Worm (Caenorhabditis elegans) whole organism, L1 larva: Measurements from ENCODE around the gene R166.2.

Experiments used
- C04F5.9 ChIP-seq: sonication (generic microtip); optimal IDR thresholded peaks from 2 replicates; lab custom pipeline; 2016; ENCODE audit warnings: missing genetic modification characterization, missing compliant biosample characterization
- C34B4.2 ChIP-seq: sonication (generic microtip); optimal IDR thresholded peaks from 2 replicates; lab custom pipeline; 2017; ENCODE audit warnings: mild to moderate bottlenecking, missing genetic modification characterization, missing compliant biosample characterization
- F16B12.6 ChIP-seq: fragments of 150-350 bp; optimal IDR thresholded peaks from 2 replicates; lab custom pipeline; 2014; ENCODE audit warnings: missing biosample characterization, missing genetic modification characterization
- aha-1 ChIP-seq: fragments of 150-350 bp; optimal IDR thresholded peaks from 2 replicates; lab custom pipeline; 2014; ENCODE audit warnings: missing biosample characterization, missing genetic modification characterization
- ama-1 ChIP-seq: fragments of 150-350 bp; optimal IDR thresholded peaks from 2 replicates; lab custom pipeline; 2014
- blmp-1 ChIP-seq: fragments of 150-350 bp; optimal IDR thresholded peaks from 2 replicates; lab custom pipeline; 2014; ENCODE audit warnings: missing biosample characterization, missing genetic modification characterization
- ceh-63 ChIP-seq: fragments of 200-800 bp; sonication (Bioruptor generic); optimal IDR thresholded peaks from 2 replicates; lab custom pipeline; 2018; ENCODE audit warnings: mild to moderate bottlenecking, missing genetic modification characterization, missing compliant biosample characterization
- ceh-8 ChIP-seq: fragments of 200-800 bp; sonication (Bioruptor generic); optimal IDR thresholded peaks from 2 replicates; lab custom pipeline; 2018; ENCODE audit warnings: mild to moderate bottlenecking, missing genetic modification characterization, moderate library complexity, missing compliant biosample characterization
- ceh-82 ChIP-seq, 3 experiments: fragments of 150-350 bp in 1 of 3; sonication (generic microtip) in 2 of 3; optimal IDR thresholded peaks; 2 replicates each; lab custom pipeline; 2014 to 2017; ENCODE audit warnings: missing biosample characterization in 3 of 3, missing genetic modification characterization in 3 of 3
- ceh-90 ChIP-seq: sonication (generic microtip); optimal IDR thresholded peaks from 2 replicates; lab custom pipeline; 2016; ENCODE audit warnings: missing genetic modification characterization, missing compliant biosample characterization
- ces-1 ChIP-seq: fragments of 150-350 bp; optimal IDR thresholded peaks from 2 replicates; lab custom pipeline; 2014; ENCODE audit warnings: missing biosample characterization, missing genetic modification reagents, missing genetic modification characterization
- efl-1 ChIP-seq, 4 experiments: fragments of 150-350 bp; optimal IDR thresholded peaks in 3 of 4; peaks in 1 of 4; 1 replicate in 1 of 4; 2 replicates in 3 of 4; lab custom pipeline; 2014; ENCODE audit warnings: missing biosample characterization in 2 of 4, missing genetic modification characterization in 2 of 4, missing genetic modification reagents in 2 of 4
- efl-3 ChIP-seq: fragments of 200-800 bp; sonication (Bioruptor generic); optimal IDR thresholded peaks from 2 replicates; lab custom pipeline; 2018; ENCODE audit warnings: mild to moderate bottlenecking, missing genetic modification characterization, missing compliant biosample characterization
- egl-13 ChIP-seq: sonication (generic microtip); optimal IDR thresholded peaks from 2 replicates; lab custom pipeline; 2016; ENCODE audit warnings: missing genotype, missing genetic modification reagents, missing genetic modification characterization, missing compliant biosample characterization
- elt-3 ChIP-seq, 6 experiments: fragments of 150-350 bp in 1 of 6; sonication (generic microtip); optimal IDR thresholded peaks; 2 replicates each; lab custom pipeline; 2017 to 2018; ENCODE audit warnings: missing biosample characterization in 6 of 6, missing genetic modification characterization in 6 of 6, inconsistent platforms in 1 of 6
- hlh-4 ChIP-seq: sonication (generic microtip); optimal IDR thresholded peaks from 2 replicates; lab custom pipeline; 2016; ENCODE audit warnings: mild to moderate bottlenecking, missing genetic modification characterization, missing compliant biosample characterization
- hpl-2 ChIP-seq: fragments of 150-350 bp; optimal IDR thresholded peaks from 2 replicates; lab custom pipeline; 2014; ENCODE audit warnings: missing biosample characterization, missing genetic modification reagents, missing genetic modification characterization
- irx-1 ChIP-seq: sonication (generic microtip); optimal IDR thresholded peaks from 2 replicates; lab custom pipeline; 2016; ENCODE audit warnings: missing genetic modification characterization, missing compliant biosample characterization
- isw-1 ChIP-seq: fragments of 200-800 bp; sonication (Bioruptor generic); IDR thresholded peaks from 2 replicates; pipeline ENCODE4 v1.3.6; 2022; ENCODE audit warnings: missing genetic modification characterization, missing compliant biosample characterization
- jun-1 ChIP-seq: fragments of 150-350 bp; optimal IDR thresholded peaks from 2 replicates; lab custom pipeline; 2014; ENCODE audit warnings: missing biosample characterization, missing genetic modification reagents, missing genetic modification characterization
- lin-13 ChIP-seq: fragments of 150-350 bp; optimal IDR thresholded peaks from 2 replicates; lab custom pipeline; 2014; ENCODE audit warnings: missing biosample characterization, missing genetic modification reagents, missing genetic modification characterization
- lin-14 ChIP-seq: fragments of 200-800 bp; sonication (Bioruptor generic); optimal IDR thresholded peaks from 2 replicates; lab custom pipeline; 2018; ENCODE audit warnings: mild to moderate bottlenecking, missing genetic modification characterization, moderate library complexity, missing compliant biosample characterization
- lin-15B ChIP-seq: fragments of 150-350 bp; sonication (generic microtip); optimal IDR thresholded peaks from 3 replicates; lab custom pipeline; 2014; ENCODE audit warnings: missing biosample characterization, missing genetic modification characterization
- lin-35 ChIP-seq, 2 experiments: fragments of 150-350 bp; optimal IDR thresholded peaks; 2 replicates each; lab custom pipeline; 2014; ENCODE audit warnings: missing biosample characterization in 2 of 2, missing genetic modification characterization in 2 of 2, missing genetic modification reagents in 2 of 2
- lir-3 ChIP-seq: sonication (generic microtip); optimal IDR thresholded peaks from 2 replicates; lab custom pipeline; 2016; ENCODE audit warnings: mild to moderate bottlenecking, missing genetic modification characterization, moderate library complexity, missing compliant biosample characterization; ENCODE audit not compliant: poor library complexity
- mdl-1 ChIP-seq, 2 experiments: fragments of 150-350 bp; optimal IDR thresholded peaks; 2 replicates each; lab custom pipeline; 2014 to 2017; ENCODE audit warnings: missing biosample characterization in 2 of 2, missing genetic modification characterization in 2 of 2, inconsistent platforms in 1 of 2
- mef-2 ChIP-seq: fragments of 150-350 bp; optimal IDR thresholded peaks from 2 replicates; lab custom pipeline; 2014; ENCODE audit warnings: missing biosample characterization, missing genetic modification characterization
- mep-1 ChIP-seq: fragments of 150-350 bp; optimal IDR thresholded peaks from 2 replicates; lab custom pipeline; 2014; ENCODE audit warnings: missing biosample characterization, missing genetic modification characterization
- nhr-19 ChIP-seq: fragments of 200-800 bp; sonication (Bioruptor generic); conservative IDR thresholded peaks from 2 replicates; pipeline ENCODE4 v1.3.6; 2022; ENCODE audit warnings: missing genetic modification characterization, missing compliant biosample characterization
- nhr-237 ChIP-seq: fragments of 150-350 bp; optimal IDR thresholded peaks from 2 replicates; lab custom pipeline; 2014; ENCODE audit warnings: missing biosample characterization, missing genetic modification characterization
- nhr-28 ChIP-seq: fragments of 150-350 bp; optimal IDR thresholded peaks from 2 replicates; lab custom pipeline; 2014; ENCODE audit warnings: missing biosample characterization, missing genetic modification characterization
- nhr-47 ChIP-seq: sonication (generic microtip); optimal IDR thresholded peaks from 2 replicates; lab custom pipeline; 2016; ENCODE audit warnings: mild to moderate bottlenecking, missing genetic modification characterization, moderate library complexity, missing compliant biosample characterization
- nhr-76 ChIP-seq: sonication (generic microtip); optimal IDR thresholded peaks from 2 replicates; lab custom pipeline; 2017; ENCODE audit warnings: missing biosample characterization, missing genetic modification characterization
- nhr-77 ChIP-seq: fragments of 150-350 bp; optimal IDR thresholded peaks from 2 replicates; lab custom pipeline; 2014; ENCODE audit warnings: missing biosample characterization, missing genetic modification characterization
- nhr-84 ChIP-seq: sonication (generic microtip); optimal IDR thresholded peaks from 2 replicates; lab custom pipeline; 2017; ENCODE audit warnings: missing biosample characterization, missing genetic modification characterization
- nhr-85 ChIP-seq: sonication (generic microtip); peaks from one replicate; lab custom pipeline; 2016; ENCODE audit warnings: missing genetic modification characterization, inconsistent platforms, missing compliant biosample characterization
- nhr-90 ChIP-seq: sonication (generic microtip); optimal IDR thresholded peaks from 2 replicates; lab custom pipeline; 2016; ENCODE audit warnings: mild to moderate bottlenecking, missing genetic modification characterization, missing compliant biosample characterization; ENCODE audit not compliant: poor library complexity
- pag-3 ChIP-seq: sonication (generic microtip); optimal IDR thresholded peaks from 2 replicates; lab custom pipeline; 2017; ENCODE audit warnings: missing genetic modification characterization, mild to moderate bottlenecking, missing compliant biosample characterization, antibody characterized with exemption, borderline replicate concordance; ENCODE audit not compliant: insufficient read depth
- pqm-1 ChIP-seq: sonication (generic microtip); optimal IDR thresholded peaks from 3 replicates; lab custom pipeline; 2017; ENCODE audit warnings: missing biosample characterization, missing genetic modification characterization
- rnt-1 ChIP-seq: sonication (generic microtip); optimal IDR thresholded peaks from 2 replicates; lab custom pipeline; 2016; ENCODE audit warnings: mild to moderate bottlenecking, missing genetic modification characterization, moderate library complexity, missing compliant biosample characterization
- snpc-4 ChIP-seq: fragments of 150-350 bp; optimal IDR thresholded peaks from 2 replicates; lab custom pipeline; 2014; ENCODE audit warnings: missing biosample characterization, missing genetic modification characterization
- snu-23 ChIP-seq: sonication (generic microtip); optimal IDR thresholded peaks from 2 replicates; lab custom pipeline; 2016; ENCODE audit warnings: missing genetic modification characterization, missing compliant biosample characterization
- sptf-1 ChIP-seq: fragments of 150-350 bp; optimal IDR thresholded peaks from 2 replicates; lab custom pipeline; 2014; ENCODE audit warnings: missing biosample characterization, missing genetic modification characterization
- sup-37 ChIP-seq: fragments of 200-800 bp; sonication (Bioruptor generic); optimal IDR thresholded peaks from 2 replicates; lab custom pipeline; 2018; ENCODE audit warnings: mild to moderate bottlenecking, missing genetic modification characterization, missing compliant biosample characterization
- swsn-7 ChIP-seq: sonication (generic microtip); optimal IDR thresholded peaks from 2 replicates; lab custom pipeline; 2016; ENCODE audit warnings: missing genetic modification characterization, missing compliant biosample characterization
- tbx-2 ChIP-seq: sonication (generic microtip); optimal IDR thresholded peaks from 2 replicates; lab custom pipeline; 2016; ENCODE audit warnings: missing genetic modification characterization, missing compliant biosample characterization
- tlp-1 ChIP-seq: fragments of 150-350 bp; optimal IDR thresholded peaks from 2 replicates; lab custom pipeline; 2014; ENCODE audit warnings: missing biosample characterization, missing genetic modification characterization
- unc-30 ChIP-seq: sonication (generic microtip); optimal IDR thresholded peaks from 2 replicates; lab custom pipeline; 2017; ENCODE audit warnings: missing biosample characterization, missing genetic modification characterization
- unc-62 ChIP-seq: fragments of 150-350 bp; optimal IDR thresholded peaks from 2 replicates; lab custom pipeline; 2014; ENCODE audit warnings: missing biosample characterization, missing genetic modification reagents, missing genetic modification characterization
- unc-86 ChIP-seq: sonication (generic microtip); optimal IDR thresholded peaks from 2 replicates; lab custom pipeline; 2016; ENCODE audit warnings: missing genetic modification characterization, missing compliant biosample characterization
- unc-98 ChIP-seq: fragments of 200-800 bp; sonication (Bioruptor generic); IDR thresholded peaks from 2 replicates; pipeline ENCODE4 v1.3.6; 2022; ENCODE audit warnings: missing genetic modification characterization, missing compliant biosample characterization
- xbp-1 ChIP-seq: sonication (generic microtip); optimal IDR thresholded peaks from 2 replicates; lab custom pipeline; 2016; ENCODE audit warnings: missing genetic modification characterization, missing compliant biosample characterization
- zip-4 ChIP-seq: fragments of 200-800 bp; sonication (Bioruptor generic); optimal IDR thresholded peaks from 2 replicates; lab custom pipeline; 2018; ENCODE audit warnings: mild to moderate bottlenecking, missing genetic modification characterization, moderate library complexity, missing compliant biosample characterization
- ztf-11 ChIP-seq, 2 experiments: sonication (generic microtip); optimal IDR thresholded peaks; 2 replicates each; lab custom pipeline; 2016 to 2017; ENCODE audit warnings: missing genetic modification characterization in 2 of 2, missing biosample characterization in 1 of 2, missing compliant biosample characterization in 1 of 2

R166.2 gene

DNA sequence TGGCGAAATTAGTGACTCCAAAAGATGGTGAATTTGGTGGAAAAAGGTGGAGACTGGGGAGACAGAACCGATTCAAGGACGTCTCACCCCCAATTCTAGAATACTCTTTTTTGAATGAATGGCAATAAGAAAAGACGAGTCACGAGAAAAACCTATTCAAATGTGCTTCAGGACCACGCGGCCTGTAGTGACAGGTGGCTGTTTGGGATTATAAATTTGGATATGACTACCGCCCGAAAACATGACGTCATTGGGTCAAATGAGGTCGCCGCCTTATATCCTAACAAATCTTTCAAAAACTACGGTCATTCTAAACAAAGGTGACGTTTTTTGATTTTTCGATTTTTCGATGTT, 16.6 kb upstream of the R166.2 start (continued):
- TF ChIP-seq sup-37 (GFP tag; lab: Kevin White, UChicago) (no peak), nhr-85 (peak; percentile 88), rnt-1 (tag; lab: Kevin White, UChicago) (peak; percentile 17), jun-1 (tag; lab: Kevin White, UChicago) (no peak), C04F5.9 (no peak), zip-4 (GFP tag; lab: Kevin White, UChicago) (no peak), nhr-237 (tag; lab: Kevin White, UChicago) (no peak), F16B12.6 (tag; lab: Kevin White, UChicago) (no peak), ceh-63 (GFP tag; lab: Kevin White, UChicago) (no peak), lin-15B (tag; lab: Kevin White, UChicago) (no peak), egl-13 (tag; lab: Kevin White, UChicago) (no peak), snu-23 (peak; percentile 39), unc-62 (GFP tag; lab: Kevin White, UChicago) (no peak), nhr-19 (GFP tag; lab: Robert Waterston, UW) (no peak), pag-3 (tag; lab: Kevin White, UChicago) (no peak), ceh-82 (tag; optimal IDR thresholded peaks at IDR 0.05; lab: Kevin White, UChicago) (no peak), unc-30 (no peak), xbp-1 (tag; lab: Kevin White, UChicago) (no peak), snpc-4 (tag; lab: Kevin White, UChicago) (no peak), mdl-1 (tag; optimal IDR thresholded peaks at IDR 0.05; lab: Kevin White, UChicago) (no peak), swsn-7 (tag; lab: Kevin White, UChicago) (peak; percentile 9), ztf-11 (tag; optimal IDR thresholded peaks at IDR 0.05; lab: Kevin White, UChicago) (peak in 1 of 2 experiments; percentile 79), isw-1 (GFP tag; lab: Robert Waterston, UW) (no peak), ama-1 (lab: Kevin White, UChicago) (peak; percentile 34), aha-1 (no peak), nhr-77 (no peak), nhr-90 (peak; percentile 38), tlp-1 (no peak), nhr-84 (tag; lab: Kevin White, UChicago) (no peak), C34B4.2 (no peak), lin-13 (peak; percentile 22), unc-86 (tag; lab: Kevin White, UChicago) (no peak), lir-3 (tag; lab: Kevin White, UChicago) (no peak), ces-1 (no peak), nhr-47 (peak; percentile 11), hpl-2 (GFP tag; lab: Kevin White, UChicago) (no peak), nhr-28 (tag; lab: Kevin White, UChicago) (no peak), blmp-1 (no peak), efl-3 (GFP tag; lab: Kevin White, UChicago) (no peak), tbx-2 (tag; lab: Kevin White, UChicago) (no peak)

DNA sequence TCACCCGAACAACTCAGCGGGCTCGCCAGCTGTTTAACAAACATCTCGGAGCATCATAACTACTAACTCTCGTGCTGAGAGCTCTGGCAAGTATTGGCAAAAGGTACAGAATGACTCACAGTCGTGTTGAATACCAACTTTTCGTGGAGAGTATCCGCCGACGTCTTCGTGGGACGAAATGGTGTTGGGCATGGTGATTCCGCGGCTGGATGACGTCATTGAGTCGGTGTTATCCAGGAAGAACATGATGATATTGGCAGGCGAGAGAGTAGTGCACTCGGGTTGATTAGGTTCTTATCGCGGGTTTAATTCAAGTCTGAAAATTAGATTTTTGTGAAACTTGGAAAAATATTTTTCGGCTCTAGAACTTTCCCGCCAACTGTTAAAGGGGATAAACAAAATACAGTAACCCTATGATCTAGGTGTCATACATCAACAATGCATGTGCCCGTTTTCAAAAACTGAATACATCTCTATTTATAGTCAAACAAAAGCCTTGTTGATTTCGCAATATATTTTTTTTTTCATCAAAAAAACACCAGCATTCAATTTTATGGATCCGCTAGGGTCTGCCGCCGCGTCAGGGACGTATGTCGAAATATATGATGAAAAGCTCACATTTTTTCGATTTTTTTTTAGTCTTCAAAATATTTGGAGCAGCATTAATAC, 16.0 kb upstream of the R166.2 start:
- TF ChIP-seq ceh-90 (tag; lab: Kevin White, UChicago) (no peak), nhr-77 (no peak), lin-35 (GFP tag; optimal IDR thresholded peaks at IDR 0.05; lab: Kevin White, UChicago) (peak in 1 of 2 experiments; percentile 3), rnt-1 (tag; lab: Kevin White, UChicago) (peak; percentile 28), nhr-76 (no peak), pqm-1 (no peak), ama-1 (lab: Kevin White, UChicago) (peak; percentile 73), mef-2 (tag; lab: Kevin White, UChicago) (no peak), xbp-1 (tag; lab: Kevin White, UChicago) (no peak), irx-1 (tag; lab: Kevin White, UChicago) (no peak), lin-14 (peak; percentile 4), efl-1 (optimal IDR thresholded peaks at IDR 0.05; lab: Kevin White, UChicago) (no peak), efl-1 (GFP tag; optimal IDR thresholded peaks at IDR 0.05 in 1 of 2; lab: Kevin White, UChicago) (peak in 1 of 2 experiments; percentile 33), mep-1 (tag; lab: Kevin White, UChicago) (no peak), snpc-4 (tag; lab: Kevin White, UChicago) (no peak), hlh-4 (tag; lab: Kevin White, UChicago) (no peak), unc-98 (GFP tag; lab: Robert Waterston, UW) (no peak), ceh-8 (GFP tag; lab: Kevin White, UChicago) (no peak), sptf-1 (tag; lab: Kevin White, UChicago) (no peak), elt-3 (tag; optimal IDR thresholded peaks at IDR 0.05; lab: Kevin White, UChicago) (no peak)
